Fruit fly (Drosophila melanogaster) whole organism, embryonic: Measurements from ENCODE around the gene nst.

ENCODE experiments used
- CG11456 ChIP-seq: fragments of 200-800 bp; sonication (Bioruptor generic); IDR thresholded peaks from 3 replicates; pipeline ENCODE4 v1.3.6; 2022; ENCODE audit warnings: missing biosample characterization, missing genetic modification characterization
- CG13287 ChIP-seq: fragments of 200-800 bp; sonication (Bioruptor generic); IDR thresholded peaks from 2 replicates; pipeline ENCODE4 v1.3.6; 2022; ENCODE audit warnings: missing biosample characterization, missing genetic modification characterization; ENCODE audit not compliant: partially characterized antibody
- CG13424 ChIP-seq: fragments of 200-800 bp; sonication (Bioruptor generic); optimal IDR thresholded peaks from 2 replicates; lab custom pipeline; 2019; ENCODE audit warnings: missing biosample characterization, mild to moderate bottlenecking, missing genetic modification characterization, moderate library complexity
- CG13624 ChIP-seq: fragments of 200-800 bp; sonication (Bioruptor generic); optimal IDR thresholded peaks from 2 replicates; lab custom pipeline; 2016; ENCODE audit warnings: missing biosample characterization, missing genetic modification characterization
- CG14050 ChIP-seq: fragments of 200-800 bp; sonication (Bioruptor generic); IDR thresholded peaks from 3 replicates; pipeline ENCODE4 v1.3.6; 2022; ENCODE audit warnings: missing biosample characterization, missing genetic modification characterization
- CG1603 ChIP-seq: fragments of 200-800 bp; sonication (Bioruptor generic); optimal IDR thresholded peaks from 2 replicates; lab custom pipeline; 2019; ENCODE audit warnings: missing biosample characterization, mild to moderate bottlenecking, missing genetic modification characterization, moderate library complexity
- CG17385 ChIP-seq: fragments of 200-800 bp; sonication (Bioruptor generic); optimal IDR thresholded peaks from 3 replicates; lab custom pipeline; 2018; ENCODE audit warnings: missing biosample characterization, mild to moderate bottlenecking, missing genetic modification characterization
- CG18262 ChIP-seq: fragments of 200-800 bp; optimal IDR thresholded peaks from 3 replicates; lab custom pipeline; 2019; ENCODE audit warnings: missing biosample characterization, mild to moderate bottlenecking, missing genetic modification characterization, moderate library complexity
- CG18599 ChIP-seq: fragments of 200-800 bp; sonication (Bioruptor generic); optimal IDR thresholded peaks from 3 replicates; lab custom pipeline; 2017; ENCODE audit warnings: missing biosample characterization, missing genetic modification characterization, mild to moderate bottlenecking, moderate library complexity, missing genetic modification reagents
- CG2129 ChIP-seq: fragments of 200-800 bp; sonication (Bioruptor generic); IDR thresholded peaks from 2 replicates; pipeline ENCODE4 v1.3.6; 2022; ENCODE audit warnings: missing biosample characterization, missing genetic modification characterization; ENCODE audit not compliant: partially characterized antibody
- CG2202 ChIP-seq: fragments of 200-800 bp; sonication (Bioruptor generic); optimal IDR thresholded peaks from 2 replicates; lab custom pipeline; 2018; ENCODE audit warnings: missing biosample characterization, mild to moderate bottlenecking, missing genetic modification characterization
- CG30431 ChIP-seq: fragments of 200-800 bp; sonication (Bioruptor generic); optimal IDR thresholded peaks from 2 replicates; lab custom pipeline; 2017; ENCODE audit warnings: missing biosample characterization, missing genetic modification characterization
- CG31388 ChIP-seq: fragments of 200-800 bp; sonication (Bioruptor generic); optimal IDR thresholded peaks from 2 replicates; lab custom pipeline; 2016; ENCODE audit warnings: missing biosample characterization, missing genetic modification characterization
- CG31441 ChIP-seq: fragments of 200-800 bp; sonication (Bioruptor generic); IDR thresholded peaks from 2 replicates; pipeline ENCODE4 v1.3.6; 2022; ENCODE audit warnings: missing biosample characterization, missing genetic modification characterization
- CG32767 ChIP-seq: fragments of 200-800 bp; sonication (Bioruptor generic); IDR thresholded peaks from 2 replicates; pipeline ENCODE4 v1.3.6; 2022; ENCODE audit warnings: missing biosample characterization, missing genetic modification characterization
- CG3281 ChIP-seq: fragments of 200-800 bp; sonication (Bioruptor generic); optimal IDR thresholded peaks from 3 replicates; lab custom pipeline; 2017; ENCODE audit warnings: missing biosample characterization, mild to moderate bottlenecking, missing genetic modification characterization
- CG34224 ChIP-seq: fragments of 200-800 bp; sonication (Bioruptor generic); IDR thresholded peaks from 3 replicates; pipeline ENCODE4 v1.3.6; 2022; ENCODE audit warnings: missing biosample characterization, missing genetic modification characterization; ENCODE audit not compliant: partially characterized antibody
- CG6765 ChIP-seq: fragments of 200-800 bp; sonication (Bioruptor generic); optimal IDR thresholded peaks from 3 replicates; lab custom pipeline; 2017; ENCODE audit warnings: missing biosample characterization, mild to moderate bottlenecking, missing genetic modification characterization
- CG8089 ChIP-seq: fragments of 200-800 bp; sonication (Bioruptor generic); optimal IDR thresholded peaks from 3 replicates; lab custom pipeline; 2016; ENCODE audit warnings: missing biosample characterization, missing genetic modification characterization
- CG8290 ChIP-seq, 3 experiments: fragments of 200-800 bp; sonication (Bioruptor generic); optimal IDR thresholded peaks; 2 replicates each; lab custom pipeline; 2016 to 2019; ENCODE audit warnings: missing biosample characterization in 3 of 3, missing genetic modification characterization in 3 of 3, mild to moderate bottlenecking in 2 of 3, moderate library complexity in 1 of 3
- CG9727 ChIP-seq: fragments of 200-800 bp; sonication (Bioruptor generic); optimal IDR thresholded peaks from 3 replicates; lab custom pipeline; 2017; ENCODE audit warnings: missing biosample characterization, mild to moderate bottlenecking, missing genetic modification characterization
- CHES-1-like ChIP-seq: fragments of 200-800 bp; sonication (Bioruptor generic); optimal IDR thresholded peaks from 2 replicates; lab custom pipeline; 2016; ENCODE audit warnings: missing biosample characterization, missing genetic modification characterization
- HLH4C ChIP-seq: fragments of 200-800 bp; sonication (Bioruptor generic); IDR thresholded peaks from 3 replicates; pipeline ENCODE4 v1.3.6; 2022; ENCODE audit warnings: missing biosample characterization, missing genetic modification characterization; ENCODE audit not compliant: partially characterized antibody
- Hmr ChIP-seq: fragments of 200-800 bp; sonication (Bioruptor generic); optimal IDR thresholded peaks from 3 replicates; lab custom pipeline; 2017; ENCODE audit warnings: mild to moderate bottlenecking, missing biosample characterization, missing genetic modification reagents, missing genetic modification characterization
- NC2β ChIP-seq: fragments of 200-800 bp; sonication (Bioruptor generic); optimal IDR thresholded peaks from 2 replicates; lab custom pipeline; 2016; ENCODE audit warnings: missing biosample characterization, missing genetic modification characterization
- Neu2 ChIP-seq: fragments of 200-800 bp; sonication (Bioruptor generic); optimal IDR thresholded peaks from 3 replicates; lab custom pipeline; 2016; ENCODE audit warnings: missing biosample characterization, missing genetic modification characterization, borderline replicate concordance
- Oli ChIP-seq: fragments of 200-800 bp; sonication (Bioruptor generic); optimal IDR thresholded peaks from 2 replicates; lab custom pipeline; 2018; ENCODE audit warnings: missing biosample characterization, mild to moderate bottlenecking, missing genetic modification characterization, moderate library complexity
- Pdp1 ChIP-seq, 2 experiments: fragments of 200-800 bp; sonication (Bioruptor generic); optimal IDR thresholded peaks; 3 replicates each; lab custom pipeline; 2016; ENCODE audit warnings: missing biosample characterization in 2 of 2, missing genetic modification characterization in 2 of 2, mild to moderate bottlenecking in 1 of 2, moderate library complexity in 1 of 2
- Poxn ChIP-seq: fragments of 200-800 bp; sonication (Bioruptor generic); IDR thresholded peaks from 2 replicates; pipeline ENCODE4 v1.3.6; 2022; ENCODE audit warnings: missing biosample characterization, missing genetic modification characterization
- Rfx ChIP-seq: fragments of 200-800 bp; sonication (Bioruptor generic); IDR thresholded peaks from 2 replicates; pipeline ENCODE4 v1.3.6; 2022; ENCODE audit warnings: missing biosample characterization, missing genetic modification characterization
- Six4 ChIP-seq: fragments of 200-800 bp; sonication (Bioruptor generic); optimal IDR thresholded peaks from 2 replicates; lab custom pipeline; 2016; ENCODE audit warnings: missing biosample characterization, missing genetic modification characterization
- Sox100B ChIP-seq: fragments of 200-800 bp; sonication (Bioruptor generic); optimal IDR thresholded peaks from 3 replicates; lab custom pipeline; 2018; ENCODE audit warnings: missing biosample characterization, mild to moderate bottlenecking, missing genetic modification characterization
- Sox102F ChIP-seq: fragments of 200-800 bp; sonication (Bioruptor generic); optimal IDR thresholded peaks from 2 replicates; lab custom pipeline; 2018; ENCODE audit warnings: missing biosample characterization, mild to moderate bottlenecking, missing genetic modification characterization, moderate library complexity
- Sry-β ChIP-seq: fragments of 200-800 bp; sonication (Bioruptor generic); optimal IDR thresholded peaks from 2 replicates; lab custom pipeline; 2018; ENCODE audit warnings: missing biosample characterization, mild to moderate bottlenecking, missing genetic modification characterization, moderate library complexity
- TFAM ChIP-seq: fragments of 200-800 bp; sonication (Bioruptor generic); optimal IDR thresholded peaks from 2 replicates; lab custom pipeline; 2017; ENCODE audit warnings: missing biosample characterization, missing genetic modification characterization, inconsistent platforms
- az2 ChIP-seq: fragments of 200-800 bp; sonication (Bioruptor generic); optimal IDR thresholded peaks from 3 replicates; lab custom pipeline; 2016; ENCODE audit warnings: missing biosample characterization, missing genetic modification characterization
- br ChIP-seq: fragments of >200 bp; optimal IDR thresholded peaks from 2 replicates; lab custom pipeline; 2017
- ci ChIP-seq: fragments of 200-800 bp; sonication (Bioruptor generic); IDR thresholded peaks from 3 replicates; pipeline ENCODE4 v1.3.6; 2022; ENCODE audit warnings: missing biosample characterization, missing genetic modification characterization
- cwo ChIP-seq: fragments of 200-800 bp; sonication (Bioruptor generic); optimal IDR thresholded peaks from 3 replicates; lab custom pipeline; 2017; ENCODE audit warnings: missing biosample characterization, missing genetic modification characterization, mild to moderate bottlenecking, moderate library complexity, missing genetic modification reagents
- danr ChIP-seq: fragments of 200-800 bp; sonication (Bioruptor generic); IDR thresholded peaks from 2 replicates; pipeline ENCODE4 v1.3.6; 2022; ENCODE audit warnings: missing biosample characterization, missing genetic modification characterization
- dmrt99B ChIP-seq: fragments of 200-800 bp; sonication (Bioruptor generic); optimal IDR thresholded peaks from 2 replicates; lab custom pipeline; 2018; ENCODE audit warnings: missing biosample characterization, mild to moderate bottlenecking, missing genetic modification characterization, moderate library complexity
- exex ChIP-seq: fragments of 200-800 bp; sonication (Bioruptor generic); optimal IDR thresholded peaks from 4 replicates; lab custom pipeline; 2018; ENCODE audit warnings: missing biosample characterization, mild to moderate bottlenecking, missing genetic modification characterization, moderate library complexity
- fd96Cb ChIP-seq: fragments of 200-800 bp; sonication (Bioruptor generic); optimal IDR thresholded peaks from 2 replicates; lab custom pipeline; 2018; ENCODE audit warnings: missing biosample characterization, mild to moderate bottlenecking, missing genetic modification characterization, moderate library complexity
- gem ChIP-seq: fragments of 200-800 bp; sonication (Bioruptor generic); optimal IDR thresholded peaks from 2 replicates; lab custom pipeline; 2019; ENCODE audit warnings: missing biosample characterization, mild to moderate bottlenecking, missing genetic modification characterization, moderate library complexity
- hb ChIP-seq: fragments of 200-800 bp; sonication (Bioruptor generic); IDR thresholded peaks from 3 replicates; pipeline ENCODE4 v1.3.6; 2022; ENCODE audit warnings: missing biosample characterization, missing genetic modification characterization; ENCODE audit not compliant: partially characterized antibody
- mirr ChIP-seq: fragments of 200-800 bp; sonication (Bioruptor generic); optimal IDR thresholded peaks from 3 replicates; lab custom pipeline; 2018; ENCODE audit warnings: missing biosample characterization, mild to moderate bottlenecking, missing genetic modification characterization
- pnt ChIP-seq: fragments of 200-800 bp; sonication (Bioruptor generic); optimal IDR thresholded peaks from 3 replicates; lab custom pipeline; 2016; ENCODE audit warnings: missing biosample characterization, missing genetic modification characterization
- sima ChIP-seq: fragments of 200-800 bp; sonication (Bioruptor generic); optimal IDR thresholded peaks from 2 replicates; lab custom pipeline; 2016; ENCODE audit warnings: missing biosample characterization, missing genetic modification characterization
- tna ChIP-seq: fragments of 200-800 bp; sonication (Bioruptor generic); IDR thresholded peaks from 2 replicates; pipeline ENCODE4 v1.3.6; 2022; ENCODE audit warnings: missing biosample characterization, missing genetic modification characterization; ENCODE audit not compliant: partially characterized antibody
- wdn ChIP-seq: fragments of 200-800 bp; sonication (Bioruptor generic); IDR thresholded peaks from 2 replicates; pipeline ENCODE4 v1.3.6; 2022; ENCODE audit warnings: missing biosample characterization, missing genetic modification characterization

Gene nst

DNA sequence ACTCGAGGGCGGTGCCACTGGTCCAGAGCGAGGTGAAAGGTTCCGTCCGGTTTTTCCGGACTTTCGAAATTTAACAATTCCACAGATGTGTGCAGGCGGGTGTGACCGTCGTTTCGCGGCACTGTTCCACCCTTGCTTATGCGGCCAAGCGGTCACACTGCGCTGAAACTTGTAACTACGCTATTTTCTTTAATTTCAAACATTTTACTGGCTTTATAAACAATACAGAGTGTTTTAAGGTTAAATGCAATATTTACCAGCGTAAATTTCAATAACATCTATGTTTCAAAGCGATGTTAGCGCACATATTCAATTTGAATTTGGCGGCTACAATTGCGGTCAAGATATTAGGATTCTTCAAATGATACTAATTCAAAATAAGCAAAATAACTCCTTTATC lies at the start of gene nst (continued):
- TF ChIP-seq wdn (GFP tag; lab: Robert Waterston, UW) (no peak), CG31388 (GFP tag; lab: Kevin White, UChicago) (no peak), CG31441 (GFP tag; lab: Robert Waterston, UW) (no peak), CG8290 (GFP tag; optimal IDR thresholded peaks at IDR 0.05; lab: Kevin White, UChicago) (no peak), CG8290 (tag; optimal IDR thresholded peaks at IDR 0.05; lab: Kevin White, UChicago) (no peak), CG11456 (GFP tag; lab: Robert Waterston, UW) (no peak), CG2129 (GFP tag; lab: Robert Waterston, UW) (no peak), CG30431 (GFP tag; lab: Kevin White, UChicago) (no peak), dmrt99B (tag; lab: Kevin White, UChicago) (no peak), az2 (GFP tag; lab: Kevin White, UChicago) (no peak), exex (tag; lab: Kevin White, UChicago) (no peak), gem (tag; lab: Kevin White, UChicago) (peak; percentile 15), CG13624 (GFP tag; lab: Kevin White, UChicago) (no peak), HLH4C (GFP tag; lab: Robert Waterston, UW) (no peak), Sox102F (no peak), Sox100B (no peak), mirr (GFP tag; lab: Kevin White, UChicago) (no peak), CG13424 (tag; lab: Kevin White, UChicago) (no peak), CG18262 (no peak), Pdp1 (GFP tag; optimal IDR thresholded peaks at IDR 0.05; lab: Kevin White, UChicago) (peak in 1 of 2 experiments; percentile 12), CG3281 (GFP tag; lab: Kevin White, UChicago) (no peak), CG8089 (GFP tag; lab: Kevin White, UChicago) (no peak), CG17385 (GFP tag; lab: Kevin White, UChicago) (no peak), Six4 (GFP tag; lab: Kevin White, UChicago) (no peak), CG18599 (GFP tag; lab: Kevin White, UChicago) (no peak), CG6765 (GFP tag; lab: Kevin White, UChicago) (no peak), br (lab: Kevin White, UChicago) (no peak), CG14050 (GFP tag; lab: Robert Waterston, UW) (no peak), ci (GFP tag; lab: Robert Waterston, UW) (peak; percentile 16; the same call in 1 of the 3 replicates), fd96Cb (tag; lab: Kevin White, UChicago) (no peak), Sry-β (GFP tag; lab: Kevin White, UChicago) (no peak), cwo (GFP tag; lab: Kevin White, UChicago) (no peak), CG13287 (GFP tag; lab: Robert Waterston, UW) (no peak; the same call in 1 of the 2 replicates), Rfx (GFP tag; lab: Robert Waterston, UW) (0 out of 2 replicates have a peak, but pooled peaks have one; percentile 28), pnt (GFP tag; lab: Kevin White, UChicago) (no peak), Poxn (GFP tag; lab: Robert Waterston, UW) (no peak), CG2202 (tag; lab: Kevin White, UChicago) (no peak), danr (no peak), tna (GFP tag; lab: Robert Waterston, UW) (no peak), NC2β (GFP tag; lab: Kevin White, UChicago) (no peak), hb (GFP tag; lab: Robert Waterston, UW) (no peak), CG1603 (tag; lab: Kevin White, UChicago) (peak; percentile 61), CG34224 (0 out of 3 replicates have a peak, but pooled peaks have one; percentile 6), TFAM (GFP tag; lab: Kevin White, UChicago) (no peak), sima (GFP tag; lab: Kevin White, UChicago) (no peak), Oli (no peak), CG32767 (no peak), CHES-1-like (GFP tag; lab: Kevin White, UChicago) (peak; percentile 6), Neu2 (GFP tag; lab: Kevin White, UChicago) (no peak), CG9727 (no peak), Hmr (GFP tag; lab: Kevin White, UChicago) (peak; percentile 14)
